Worm (Caenorhabditis elegans) whole organism, L3 larva: ENCODE results near the gene map-2.

Experiments used
- R02D3.7 ChIP-seq: fragments of 150-350 bp; optimal IDR thresholded peaks from 2 replicates; lab custom pipeline; 2014; ENCODE audit warnings: missing biosample characterization, missing genetic modification characterization
- ZK546.5 ChIP-seq: sonication (generic microtip); optimal IDR thresholded peaks from 2 replicates; lab custom pipeline; 2017; ENCODE audit warnings: missing biosample characterization, missing genetic modification characterization
- ama-1 ChIP-seq: fragments of 150-350 bp; optimal IDR thresholded peaks from 2 replicates; lab custom pipeline; 2018
- ceh-16 ChIP-seq: sonication (generic microtip); optimal IDR thresholded peaks from 2 replicates; lab custom pipeline; 2017; ENCODE audit warnings: missing biosample characterization, missing genetic modification characterization
- ceh-28 ChIP-seq: fragments of 150-350 bp; optimal IDR thresholded peaks from 2 replicates; lab custom pipeline; 2014; ENCODE audit warnings: missing biosample characterization, missing genetic modification reagents, missing genetic modification characterization
- ceh-9 ChIP-seq: sonication (generic microtip); optimal IDR thresholded peaks from 2 replicates; lab custom pipeline; 2018; ENCODE audit warnings: missing biosample characterization, missing genetic modification characterization
- daf-12 ChIP-seq: fragments of 150-350 bp; optimal IDR thresholded peaks from 2 replicates; lab custom pipeline; 2014; ENCODE audit warnings: missing biosample characterization, missing genetic modification reagents, missing genetic modification characterization
- egl-5 ChIP-seq: fragments of 150-350 bp; optimal IDR thresholded peaks from 2 replicates; lab custom pipeline; 2017; ENCODE audit warnings: missing biosample characterization, missing genetic modification reagents, missing genetic modification characterization, inconsistent platforms
- elt-2 ChIP-seq: sonication (generic microtip); optimal IDR thresholded peaks from 2 replicates; lab custom pipeline; 2016; ENCODE audit warnings: missing genetic modification reagents, mild to moderate bottlenecking, missing genetic modification characterization, missing compliant biosample characterization
- eor-1 ChIP-seq, 2 experiments: fragments of 150-350 bp; optimal IDR thresholded peaks; 2 replicates each; lab custom pipeline; 2014 to 2018; ENCODE audit warnings: missing biosample characterization in 2 of 2, missing genetic modification characterization in 2 of 2
- fkh-2 ChIP-seq: fragments of 150-350 bp; optimal IDR thresholded peaks from 2 replicates; lab custom pipeline; 2014; ENCODE audit warnings: missing biosample characterization, missing genetic modification reagents, missing genetic modification characterization
- fos-1 ChIP-seq: fragments of 150-350 bp; optimal IDR thresholded peaks from 2 replicates; lab custom pipeline; 2014; ENCODE audit warnings: missing biosample characterization, missing genetic modification characterization
- hmg-11 ChIP-seq: sonication (generic microtip); optimal IDR thresholded peaks from 2 replicates; lab custom pipeline; 2016; ENCODE audit warnings: missing genetic modification characterization, missing compliant biosample characterization
- lin-15B ChIP-seq: fragments of 150-350 bp; optimal IDR thresholded peaks from 2 replicates; lab custom pipeline; 2014; ENCODE audit warnings: missing biosample characterization, missing genetic modification characterization
- lin-39 ChIP-seq: fragments of 150-350 bp; optimal IDR thresholded peaks from 2 replicates; lab custom pipeline; 2018; ENCODE audit warnings: missing biosample characterization, missing genetic modification reagents, missing genetic modification characterization
- mdl-1 ChIP-seq: fragments of 150-350 bp; optimal IDR thresholded peaks from 2 replicates; lab custom pipeline; 2014; ENCODE audit warnings: missing biosample characterization, missing genetic modification characterization
- mml-1 ChIP-seq: fragments of 150-350 bp; sonication (generic microtip); optimal IDR thresholded peaks from 3 replicates; lab custom pipeline; 2014; ENCODE audit warnings: missing biosample characterization, missing genetic modification characterization
- nfya-1 ChIP-seq: sonication (generic microtip); optimal IDR thresholded peaks from 2 replicates; lab custom pipeline; 2017; ENCODE audit warnings: missing genetic modification characterization, mild to moderate bottlenecking, missing compliant biosample characterization, antibody characterized with exemption, moderate library complexity; ENCODE audit not compliant: insufficient read depth
- nhr-11 ChIP-seq: fragments of 150-350 bp; optimal IDR thresholded peaks from 2 replicates; lab custom pipeline; 2014; ENCODE audit warnings: missing biosample characterization, missing genetic modification characterization
- nhr-12 ChIP-seq: fragments of 150-350 bp; optimal IDR thresholded peaks from 2 replicates; lab custom pipeline; 2014; ENCODE audit warnings: missing biosample characterization, missing genetic modification characterization
- nhr-23 ChIP-seq: fragments of 150-350 bp; optimal IDR thresholded peaks from 2 replicates; lab custom pipeline; 2014; ENCODE audit warnings: missing biosample characterization, missing genetic modification reagents, missing genetic modification characterization
- nhr-43 ChIP-seq: sonication (generic microtip); optimal IDR thresholded peaks from 2 replicates; lab custom pipeline; 2016; ENCODE audit warnings: mild to moderate bottlenecking, missing genetic modification characterization, missing compliant biosample characterization; ENCODE audit not compliant: poor library complexity, severe bottlenecking
- nhr-67 ChIP-seq: fragments of 150-350 bp; optimal IDR thresholded peaks from 2 replicates; lab custom pipeline; 2014; ENCODE audit warnings: missing biosample characterization, missing genetic modification characterization
- nhr-76 ChIP-seq: fragments of 150-350 bp; sonication (generic microtip); optimal IDR thresholded peaks from 5 replicates; lab custom pipeline; 2014; ENCODE audit warnings: missing biosample characterization, missing genetic modification characterization
- pha-4 ChIP-seq: fragments of 150-350 bp; optimal IDR thresholded peaks from 2 replicates; lab custom pipeline; 2014; ENCODE audit warnings: missing biosample characterization, missing genetic modification reagents, missing genetic modification characterization
- snpc-4 ChIP-seq: fragments of 150-350 bp; optimal IDR thresholded peaks from 2 replicates; lab custom pipeline; 2014; ENCODE audit warnings: missing biosample characterization, missing genetic modification characterization
- tbx-2 ChIP-seq: sonication (generic microtip); optimal IDR thresholded peaks from 2 replicates; lab custom pipeline; 2016; ENCODE audit warnings: mild to moderate bottlenecking, missing genetic modification characterization, missing compliant biosample characterization
- unc-39 ChIP-seq: sonication (generic microtip); optimal IDR thresholded peaks from 4 replicates; lab custom pipeline; 2017; ENCODE audit warnings: missing biosample characterization, missing genetic modification characterization
- zag-1 ChIP-seq: fragments of 150-350 bp; optimal IDR thresholded peaks from 2 replicates; lab custom pipeline; 2014; ENCODE audit warnings: missing biosample characterization, missing genetic modification characterization
- ztf-11 ChIP-seq: fragments of 150-350 bp; optimal IDR thresholded peaks from 2 replicates; lab custom pipeline; 2014; ENCODE audit warnings: missing biosample characterization, missing genetic modification characterization
- ztf-4 ChIP-seq: fragments of 150-350 bp; optimal IDR thresholded peaks from 2 replicates; lab custom pipeline; 2014; ENCODE audit warnings: missing biosample characterization, missing genetic modification characterization

Gene map-2

DNA sequence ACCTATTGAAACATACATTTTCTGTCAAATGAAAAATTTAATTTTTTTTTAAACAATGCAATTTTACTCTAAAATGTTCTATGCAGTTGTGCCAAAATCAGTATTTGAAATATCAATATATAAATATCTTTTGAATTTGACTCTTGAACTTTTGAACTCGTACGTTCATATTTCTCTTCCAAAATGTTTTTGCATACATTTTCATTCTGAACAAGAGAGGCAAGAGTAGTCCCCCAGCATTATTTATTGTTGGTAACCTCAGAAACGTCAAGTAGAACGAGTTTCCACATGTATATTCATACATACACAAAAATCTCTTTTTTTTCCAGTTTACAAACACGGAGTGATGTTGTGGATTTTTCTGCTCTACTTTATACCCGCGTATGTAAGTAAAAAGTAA lies 23.3 kb downstream of the map-2 start, which contains the start of gene clec-194:
Gene clec-194 (plus strand): TSS at position 301 of the 400 bp plus-strand sequence.
- TF ChIP-seq ceh-28 (tag; lab: Kevin White, UChicago) (no peak), ZK546.5 (no peak), R02D3.7 (tag; lab: Kevin White, UChicago) (no peak), nhr-12 (no peak)

- TF ChIP-seq daf-12 (no peak), nhr-12 (no peak)
Observed at ce11 chrIV:16829896-16830295, 24.8 kb downstream of the map-2 start, which contains the start of gene Y116A8A.7. TSS of gene Y116A8A.7 (plus strand) at chrIV:16830196.

- no peak for TF ChIP-seq ama-1 (lab: Kevin White, UChicago)
- no peak for TF ChIP-seq fkh-2 (tag; lab: Kevin White, UChicago)
- no peak for TF ChIP-seq egl-5 (tag; lab: Kevin White, UChicago)
- TF ChIP-seq mml-1 (tag; lab: Kevin White, UChicago), result no peak
- no peak for TF ChIP-seq ceh-16
- TF ChIP-seq nhr-11, result no peak
- TF ChIP-seq nhr-76 (tag; lab: Kevin White, UChicago), result no peak
- no peak for TF ChIP-seq ztf-4
- no peak for TF ChIP-seq nhr-23 (tag; lab: Kevin White, UChicago)
- TF ChIP-seq zag-1, result no peak
- TF ChIP-seq nhr-67, result no peak
- TF ChIP-seq lin-15B (tag; lab: Kevin White, UChicago), result no peak
- TF ChIP-seq ZK546.5, result no peak
- no peak for TF ChIP-seq ceh-9 (tag; lab: Kevin White, UChicago)
- no peak for TF ChIP-seq eor-1 (tag; optimal IDR thresholded peaks at IDR 0.05; lab: Kevin White, UChicago)
Observed at ce11 chrIV:16828698-16829097, 26.0 kb downstream of the map-2 start, which contains the start of gene Y116A8A.6. TSS of gene Y116A8A.6 (minus strand) at chrIV:16828798.

DNA sequence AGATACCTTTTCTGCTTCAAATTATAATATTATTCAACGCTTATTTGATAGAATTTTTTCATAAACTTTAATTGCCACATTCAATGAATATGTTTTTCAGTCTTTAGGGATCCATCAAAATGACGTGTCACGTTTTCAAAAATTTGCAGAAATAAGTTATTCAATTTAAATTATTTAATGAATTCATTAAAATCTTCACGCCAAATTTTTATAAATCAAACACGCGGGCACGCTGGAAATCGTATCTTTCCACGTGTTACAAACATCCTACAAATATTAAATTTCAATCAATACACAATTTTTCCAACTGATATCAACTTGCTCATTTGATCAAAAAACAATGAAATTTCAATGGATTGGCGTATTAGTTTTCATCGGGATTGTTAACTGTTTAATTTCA lies 32.2 kb downstream of the map-2 start, which contains the start of gene Y116A8A.4:
Gene Y116A8A.4 (plus strand): TSS at position 301 of the 400 bp plus-strand sequence.
- TF ChIP-seq nhr-76 (tag; lab: Kevin White, UChicago), result no peak
- TF ChIP-seq ZK546.5, result no peak
- no peak for TF ChIP-seq pha-4 (tag; lab: Kevin White, UChicago)
- TF ChIP-seq eor-1 (tag; optimal IDR thresholded peaks at IDR 0.05; lab: Kevin White, UChicago), result no peak
- no peak for TF ChIP-seq elt-2 (tag; lab: Kevin White, UChicago)
- no peak for TF ChIP-seq hmg-11 (tag; lab: Kevin White, UChicago)
- TF ChIP-seq tbx-2 (tag; lab: Kevin White, UChicago), result no peak
- no peak for TF ChIP-seq fos-1
- no peak for TF ChIP-seq ceh-16
- no peak for TF ChIP-seq unc-39 (tag; lab: Kevin White, UChicago)
- TF ChIP-seq, all 47 proteins: peak for 0

DNA sequence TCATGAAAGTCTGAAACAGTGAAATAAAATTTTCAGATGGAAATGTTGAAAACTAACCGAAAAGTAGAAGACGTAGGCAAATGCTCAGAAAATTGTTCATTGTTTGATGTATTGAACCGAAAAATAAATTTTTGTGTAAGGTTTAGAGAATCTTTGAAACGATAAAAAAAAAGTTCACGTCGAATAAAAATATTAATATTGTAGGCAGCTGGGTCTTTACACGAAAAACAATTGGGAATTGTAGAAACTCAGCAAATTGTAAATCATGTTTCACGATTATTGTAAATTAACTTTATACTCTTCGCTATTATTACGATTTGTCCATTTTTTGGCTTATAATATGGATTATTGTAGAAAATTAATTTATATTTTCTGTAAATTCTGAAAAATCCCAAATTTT lies 40.9 kb downstream of the map-2 start, which contains the start of gene Y116A8A.2:
Gene Y116A8A.2 (minus strand): TSS at position 101 of the 400 bp plus-strand sequence.
- no peak for TF ChIP-seq snpc-4
- no peak for TF ChIP-seq ztf-11
- no peak for TF ChIP-seq nfya-1 (tag; lab: Kevin White, UChicago)
- no peak for TF ChIP-seq lin-39 (tag; lab: Kevin White, UChicago)

- no peak for TF ChIP-seq fos-1
- TF ChIP-seq hmg-11 (tag; lab: Kevin White, UChicago), result no peak
- no peak for TF ChIP-seq nhr-11
- no peak for TF ChIP-seq nhr-43
- TF ChIP-seq ztf-4, result no peak
- no peak for TF ChIP-seq ceh-16
Observed at ce11 chrIV:16812116-16812515, 42.6 kb downstream of the map-2 start.

ce11 chrIV:16806352-16806751 lies 48.3 kb downstream of the map-2 start, which contains the start of gene clec-193:
TSS of gene clec-193 (minus strand) at chrIV:16806452.
- TF ChIP-seq elt-2 (tag; lab: Kevin White, UChicago) (no peak), fos-1 (no peak), mdl-1 (tag; lab: Kevin White, UChicago) (no peak)
